Fruit fly (Drosophila melanogaster) whole organism, wandering third instar larva: ENCODE results near the gene Bruce.

Experiments used
- Abd-B ChIP-seq: fragments of >200 bp; optimal IDR thresholded peaks from 2 replicates; lab custom pipeline; 2017; ENCODE audit warnings: missing biosample characterization, missing genetic modification characterization
- CG32264 ChIP-seq: fragments of 200-800 bp; sonication (Bioruptor generic); optimal IDR thresholded peaks from 2 replicates; lab custom pipeline; 2016; ENCODE audit warnings: missing biosample characterization, missing genetic modification characterization
- CG9705 ChIP-seq: fragments of 200-800 bp; sonication (Bioruptor generic); optimal IDR thresholded peaks from 2 replicates; lab custom pipeline; 2018; ENCODE audit warnings: missing biosample characterization, mild to moderate bottlenecking, missing genetic modification characterization
- CrebA ChIP-seq: fragments of 200-800 bp; sonication (Bioruptor generic); optimal IDR thresholded peaks from 2 replicates; lab custom pipeline; 2016; ENCODE audit warnings: missing biosample characterization, mild to moderate bottlenecking, missing genetic modification characterization, borderline replicate concordance
- Dfd ChIP-seq: fragments of >200 bp; optimal IDR thresholded peaks from 2 replicates; lab custom pipeline; 2017; ENCODE audit warnings: missing biosample characterization, missing genetic modification characterization
- Dif ChIP-seq: fragments of 200-275, 200-300 bp; sonication (Bioruptor generic); optimal IDR thresholded peaks from 2 replicates; lab custom pipeline; 2018; ENCODE audit warnings: missing biosample characterization, missing genetic modification characterization; ENCODE audit not compliant: partially characterized antibody
- GATAd ChIP-seq: sonication (Bioruptor generic); optimal IDR thresholded peaks from 2 replicates; lab custom pipeline; 2016; ENCODE audit warnings: missing biosample characterization, missing genetic modification characterization
- HLH106 ChIP-seq: fragments of 200-800 bp; optimal IDR thresholded peaks from 3 replicates; lab custom pipeline; 2019; ENCODE audit warnings: missing biosample characterization, mild to moderate bottlenecking, missing genetic modification characterization, moderate library complexity
- Hnf4 ChIP-seq: fragments of 200-800 bp; sonication (Bioruptor generic); optimal IDR thresholded peaks from 2 replicates; lab custom pipeline; 2016; ENCODE audit warnings: missing biosample characterization, mild to moderate bottlenecking, missing genetic modification characterization
- Hr78 ChIP-seq: fragments of >200 bp; optimal IDR thresholded peaks from 2 replicates; lab custom pipeline; 2017; ENCODE audit warnings: missing biosample characterization, missing genetic modification characterization
- Hr83 ChIP-seq: fragments of 200-300 bp; sonication (Bioruptor generic); optimal IDR thresholded peaks from 2 replicates; lab custom pipeline; 2016; ENCODE audit warnings: missing biosample characterization, mild to moderate bottlenecking, missing genetic modification characterization, moderate library complexity; ENCODE audit not compliant: poor library complexity, severe bottlenecking
- Jra ChIP-seq: sonication (Bioruptor generic); optimal IDR thresholded peaks from 2 replicates; lab custom pipeline; 2016; ENCODE audit warnings: missing biosample characterization, missing genetic modification characterization
- Mio ChIP-seq: sonication (Bioruptor generic); optimal IDR thresholded peaks from 2 replicates; lab custom pipeline; 2016; ENCODE audit warnings: missing biosample characterization, missing genetic modification characterization
- Myc ChIP-seq: fragments of >200 bp; optimal IDR thresholded peaks from 2 replicates; lab custom pipeline; 2017
- N ChIP-seq: fragments of >200 bp; optimal IDR thresholded peaks from 2 replicates; lab custom pipeline; 2018; ENCODE audit warnings: missing biosample characterization, missing external identifiers, missing genetic modification characterization
- OdsH ChIP-seq: fragments of 200-800 bp; sonication (Bioruptor generic); optimal IDR thresholded peaks from 2 replicates; lab custom pipeline; 2016; ENCODE audit warnings: missing biosample characterization, mild to moderate bottlenecking, missing genetic modification characterization
- Rel ChIP-seq, 2 experiments: fragments of 200-800 bp; sonication (Bioruptor generic) in 1 of 2; optimal IDR thresholded peaks; 2 replicates in 1 of 2; 3 replicates in 1 of 2; lab custom pipeline; 2016 to 2019; ENCODE audit warnings: mild to moderate bottlenecking in 2 of 2, missing biosample characterization in 2 of 2, missing genetic modification characterization in 2 of 2, moderate library complexity in 1 of 2
- Sp1 ChIP-seq: fragments of 200-800 bp; sonication (Bioruptor generic); optimal IDR thresholded peaks from 3 replicates; lab custom pipeline; 2019; ENCODE audit warnings: missing biosample characterization, mild to moderate bottlenecking, missing genetic modification characterization, moderate library complexity
- Vsx2 ChIP-seq: fragments of 200-300, 225-300 bp; sonication (Bioruptor generic); optimal IDR thresholded peaks from 2 replicates; lab custom pipeline; 2018; ENCODE audit warnings: missing biosample characterization, missing genetic modification characterization; ENCODE audit not compliant: partially characterized antibody
- br ChIP-seq: fragments of 200-800 bp; sonication (Bioruptor generic); optimal IDR thresholded peaks from 2 replicates; lab custom pipeline; 2016; ENCODE audit warnings: missing biosample characterization, missing genetic modification characterization
- brk ChIP-seq: fragments of 200-800 bp; sonication (Bioruptor generic); optimal IDR thresholded peaks from 2 replicates; lab custom pipeline; 2016; ENCODE audit warnings: missing biosample characterization, mild to moderate bottlenecking, missing genetic modification characterization
- dl ChIP-seq, 2 experiments: fragments of 175-275, 200-275 bp in 1 of 2; fragments of 200-275 bp in 1 of 2; sonication (Bioruptor generic); optimal IDR thresholded peaks; lab custom pipeline; 2018; ENCODE audit warnings: mild to moderate bottlenecking in 2 of 2, missing biosample characterization in 2 of 2, missing genetic modification characterization in 2 of 2, moderate library complexity in 2 of 2; ENCODE audit not compliant: partially characterized antibody in 2 of 2, insufficient read depth in 1 of 2
- dmrt93B ChIP-seq: fragments of 200-800 bp; sonication (Bioruptor generic); optimal IDR thresholded peaks from 2 replicates; lab custom pipeline; 2018; ENCODE audit warnings: missing biosample characterization, mild to moderate bottlenecking, missing genetic modification characterization
- dsf ChIP-seq: sonication (Bioruptor generic); optimal IDR thresholded peaks from 2 replicates; lab custom pipeline; 2016; ENCODE audit warnings: missing biosample characterization, missing genetic modification characterization, borderline replicate concordance
- ey ChIP-seq: fragments of 200-800 bp; sonication (Bioruptor generic); optimal IDR thresholded peaks from 2 replicates; lab custom pipeline; 2016; ENCODE audit warnings: missing biosample characterization, missing genetic modification characterization
- foxo ChIP-seq, 2 experiments: fragments of 200-800 bp; sonication (Bioruptor generic); optimal IDR thresholded peaks; 2 replicates in 1 of 2; 3 replicates in 1 of 2; lab custom pipeline; 2016 to 2017; ENCODE audit warnings: missing biosample characterization in 2 of 2, missing genetic modification characterization in 2 of 2
- fru ChIP-seq: fragments of 200-800 bp; sonication (Bioruptor generic); optimal IDR thresholded peaks from 3 replicates; lab custom pipeline; 2016; ENCODE audit warnings: missing biosample characterization, mild to moderate bottlenecking, missing genetic modification characterization
- h ChIP-seq: fragments of 200-800 bp; sonication (Bioruptor generic); optimal IDR thresholded peaks from 3 replicates; lab custom pipeline; 2016; ENCODE audit warnings: missing biosample characterization, mild to moderate bottlenecking, missing genetic modification characterization
- jim ChIP-seq: fragments of 175-275, 200-325 bp; sonication (Bioruptor generic); optimal IDR thresholded peaks from 2 replicates; lab custom pipeline; 2016; ENCODE audit warnings: missing biosample characterization, mild to moderate bottlenecking, missing genetic modification characterization
- lola ChIP-seq: fragments of >200 bp; optimal IDR thresholded peaks from 2 replicates; lab custom pipeline; 2017; ENCODE audit warnings: missing biosample characterization, missing genetic modification characterization
- pan ChIP-seq: fragments of >200 bp; optimal IDR thresholded peaks from 2 replicates; lab custom pipeline; 2017
- psq ChIP-seq: fragments of 200-800 bp; sonication (Bioruptor generic); optimal IDR thresholded peaks from 3 replicates; lab custom pipeline; 2017; ENCODE audit warnings: missing biosample characterization, mild to moderate bottlenecking, missing genetic modification characterization, moderate library complexity
- rgr ChIP-seq: fragments of 200-800 bp; sonication (Bioruptor generic); optimal IDR thresholded peaks from 3 replicates; lab custom pipeline; 2016; ENCODE audit warnings: missing biosample characterization, mild to moderate bottlenecking, missing genetic modification characterization
- sage ChIP-seq: fragments of 200-800 bp; sonication (Bioruptor generic); optimal IDR thresholded peaks from 2 replicates; lab custom pipeline; 2016; ENCODE audit warnings: missing biosample characterization, mild to moderate bottlenecking, missing genetic modification characterization
- sv ChIP-seq: fragments of 200-800 bp; sonication (Bioruptor generic); optimal IDR thresholded peaks from 3 replicates; lab custom pipeline; 2016; ENCODE audit warnings: missing biosample characterization, missing genetic modification characterization
- tai ChIP-seq: sonication (Bioruptor generic); optimal IDR thresholded peaks from 2 replicates; lab custom pipeline; 2016; ENCODE audit warnings: missing biosample characterization, missing genetic modification characterization
- usp ChIP-seq: fragments of >200 bp; optimal IDR thresholded peaks from 2 replicates; lab custom pipeline; 2017; ENCODE audit warnings: missing biosample characterization, missing genetic modification characterization
- woc ChIP-seq: sonication (Bioruptor generic); optimal IDR thresholded peaks from 2 replicates; lab custom pipeline; 2016; ENCODE audit warnings: missing biosample characterization, mild to moderate bottlenecking, missing genetic modification characterization

Gene Bruce

DNA sequence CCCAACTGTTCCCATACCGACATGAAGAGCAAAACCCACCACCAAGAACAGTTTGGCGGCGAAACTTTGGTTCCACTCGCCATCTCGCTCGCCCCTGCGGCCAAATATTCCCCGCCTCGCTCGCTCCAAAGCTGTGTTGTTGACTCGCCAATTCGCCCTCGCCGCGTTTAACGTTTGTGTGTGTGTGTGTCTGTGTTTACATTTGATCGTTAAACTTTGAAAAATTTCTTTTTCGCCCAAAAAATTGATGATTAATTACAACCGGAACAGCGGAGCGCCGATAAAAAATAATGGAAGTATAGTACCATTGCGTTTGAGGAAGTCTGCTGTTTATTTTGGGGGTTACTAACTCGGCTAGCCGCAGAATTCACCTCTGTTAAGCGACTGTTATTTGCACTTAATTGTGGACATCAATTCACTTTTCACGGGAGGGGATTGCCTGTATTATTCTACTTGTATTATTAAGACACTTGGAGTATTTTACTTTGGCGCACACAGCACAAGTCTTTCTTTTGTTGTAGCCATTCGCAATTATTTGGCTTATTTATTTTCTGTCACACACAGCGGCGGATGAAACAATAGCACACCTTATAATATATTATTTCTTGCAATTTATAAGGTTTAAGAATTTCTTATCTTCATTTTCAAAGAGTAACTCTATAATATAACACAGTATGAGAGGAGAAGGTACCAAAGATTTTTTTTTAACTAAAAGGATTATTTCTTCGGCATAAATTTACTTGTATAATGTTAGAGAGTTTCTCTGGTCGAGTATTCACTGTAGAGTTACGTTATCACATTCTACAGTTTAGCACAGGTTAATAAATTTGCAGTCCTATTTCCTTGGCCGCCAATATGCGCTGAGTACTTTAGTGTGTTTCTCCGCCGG is 19.8 kb upstream of the Bruce start:
- TF ChIP-seq pan (lab: Kevin White, UChicago) (no peak), jim (GFP tag; lab: Kevin White, UChicago) (no peak), N (GFP tag; lab: Kevin White, UChicago) (no peak), br (GFP tag; lab: Kevin White, UChicago) (peak; percentile 82), h (GFP tag; lab: Kevin White, UChicago) (peak; percentile 87), Myc (peak; percentile 94), tai (GFP tag; lab: Kevin White, UChicago) (peak; percentile 68), sv (GFP tag; lab: Kevin White, UChicago) (peak; percentile 73), Sp1 (peak; percentile 80), lola (GFP tag; lab: Kevin White, UChicago) (no peak), foxo (GFP tag; optimal IDR thresholded peaks at IDR 0.05; lab: Kevin White, UChicago) (peak; percentile 67 to 87), woc (peak; percentile 66), sage (peak; percentile 61), Abd-B (no peak), CrebA (GFP tag; lab: Kevin White, UChicago) (no peak), OdsH (peak; percentile 83), dmrt93B (GFP tag; lab: Kevin White, UChicago) (peak; percentile 69), Rel (GFP tag; optimal IDR thresholded peaks at IDR 0.05; lab: Kevin White, UChicago) (peak; percentile 72), Rel (tag; optimal IDR thresholded peaks at IDR 0.05; lab: Kevin White, UChicago) (peak; percentile 38), usp (no peak), Dif (GFP tag; lab: Kevin White, UChicago) (no peak), Hnf4 (GFP tag; lab: Kevin White, UChicago) (peak; percentile 64), CG9705 (GFP tag; lab: Kevin White, UChicago) (peak; percentile 15), Dfd (GFP tag; lab: Kevin White, UChicago) (no peak), GATAd (no peak), psq (peak; percentile 68), rgr (peak; percentile 82), dl (GFP tag; optimal IDR thresholded peaks at IDR 0.05; lab: Kevin White, UChicago; ENCODE audit: insufficient read depth in 1 of 2, partially characterized antibody in 2 of 2) (no peak), HLH106 (tag; lab: Kevin White, UChicago) (peak; percentile 84), fru (GFP tag; lab: Kevin White, UChicago) (peak; percentile 82), ey (GFP tag; lab: Kevin White, UChicago) (peak; percentile 86), Jra (peak; percentile 31), brk (peak; percentile 22), CG32264 (GFP tag; lab: Kevin White, UChicago) (peak; percentile 66), Hr83 (GFP tag; lab: Kevin White, UChicago) (peak; percentile 36), dsf (GFP tag; lab: Kevin White, UChicago) (peak; percentile 6)

- TF ChIP-seq ey (GFP tag; lab: Kevin White, UChicago) (no peak), dl (GFP tag; optimal IDR thresholded peaks at IDR 0.05; lab: Kevin White, UChicago; ENCODE audit: insufficient read depth in 1 of 2, partially characterized antibody in 2 of 2) (no peak), jim (GFP tag; lab: Kevin White, UChicago) (no peak), GATAd (no peak), brk (no peak), Jra (no peak), dmrt93B (GFP tag; lab: Kevin White, UChicago) (no peak), psq (no peak), Hr78 (no peak), lola (GFP tag; lab: Kevin White, UChicago) (no peak), Vsx2 (no peak), dsf (GFP tag; lab: Kevin White, UChicago) (no peak), Dif (GFP tag; lab: Kevin White, UChicago) (no peak), Sp1 (peak; percentile 11), sv (GFP tag; lab: Kevin White, UChicago) (peak; percentile 7), Rel (GFP tag; optimal IDR thresholded peaks at IDR 0.05; lab: Kevin White, UChicago) (no peak), Rel (tag; optimal IDR thresholded peaks at IDR 0.05; lab: Kevin White, UChicago) (peak; percentile 24), sage (no peak), pan (lab: Kevin White, UChicago) (no peak), Hnf4 (GFP tag; lab: Kevin White, UChicago) (peak; percentile 12), Hr83 (GFP tag; lab: Kevin White, UChicago) (peak; percentile 33), rgr (no peak), CG9705 (GFP tag; lab: Kevin White, UChicago) (no peak), Abd-B (no peak), N (GFP tag; lab: Kevin White, UChicago) (no peak), woc (no peak), br (GFP tag; lab: Kevin White, UChicago) (no peak), CG32264 (GFP tag; lab: Kevin White, UChicago) (no peak), CrebA (GFP tag; lab: Kevin White, UChicago) (no peak), foxo (GFP tag; optimal IDR thresholded peaks at IDR 0.05; lab: Kevin White, UChicago) (no peak), fru (GFP tag; lab: Kevin White, UChicago) (peak; percentile 4), Myc (no peak), Dfd (GFP tag; lab: Kevin White, UChicago) (no peak), Mio (GFP tag; lab: Kevin White, UChicago) (no peak), h (GFP tag; lab: Kevin White, UChicago) (no peak), OdsH (no peak), tai (GFP tag; lab: Kevin White, UChicago) (no peak)
- TF ChIP-seq, all 38 proteins: peak for 6
These were observed 18.8 kb upstream of the Bruce start, which contains the start of gene jumu for dm6 chr3R:10349987-10350386. Gene jumu, plus strand, starts transcription at chr3R:10350182.
